Fruit fly (Drosophila melanogaster): Measurements from ENCODE around the gene Tm2.

dm6 chr3R:15319912-15320746 is 10.1 kb downstream of the Tm2 start, which contains the start of the genes CG6276 and CG44040:
- TF ChIP-seq psq (optimal IDR thresholded peaks at IDR 0.05) (no peak), EcR (GFP tag; optimal IDR thresholded peaks at IDR 0.05) (no peak), usp (GFP tag; optimal IDR thresholded peaks at IDR 0.05) (no peak), CG8478 (optimal IDR thresholded peaks at IDR 0.05) (no peak), Dll (optimal IDR thresholded peaks at IDR 0.05) (no peak), pan (optimal IDR thresholded peaks at IDR 0.05) (no peak)
